Worm (Caenorhabditis elegans): ENCODE data around the gene ldb-1.

- no peak for TF ChIP-seq daf-12 (tag; optimal IDR thresholded peaks at IDR 0.05)
- TF ChIP-seq fkh-10 (GFP tag; optimal IDR thresholded peaks at IDR 0.05): no peak
- no peak for TF ChIP-seq nhr-76 (tag; optimal IDR thresholded peaks at IDR 0.05)
- no peak for TF ChIP-seq fos-1 (tag; optimal IDR thresholded peaks at IDR 0.05)
- TF ChIP-seq F37D6.2 (tag; optimal IDR thresholded peaks at IDR 0.05): no peak
- no peak for TF ChIP-seq cey-2 (tag; optimal IDR thresholded peaks at IDR 0.05; ENCODE audit: borderline replicate concordance, insufficient read depth)
- no peak for TF ChIP-seq aha-1 (tag)
- no peak for TF ChIP-seq ZK546.5 (tag; optimal IDR thresholded peaks at IDR 0.05)
Measured at ce11 chrX:11031869-11032268, 3.2 kb downstream of the ldb-1 start.
